Worm (Caenorhabditis elegans) whole organism, late embryonic: Measurements from ENCODE around the gene aldo-1.

ENCODE experiments used
- hlh-15 ChIP-seq: sonication (generic microtip); optimal IDR thresholded peaks from 2 replicates; lab custom pipeline; 2016; ENCODE audit warnings: missing genetic modification characterization, missing compliant biosample characterization
- nfya-1 ChIP-seq: sonication (generic microtip); optimal IDR thresholded peaks from 2 replicates; lab custom pipeline; 2017; ENCODE audit warnings: missing genetic modification characterization, mild to moderate bottlenecking, missing compliant biosample characterization, antibody characterized with exemption, moderate library complexity
- odd-2 ChIP-seq: sonication (generic microtip); optimal IDR thresholded peaks from 2 replicates; lab custom pipeline; 2017; ENCODE audit warnings: antibody characterized with exemption, mild to moderate bottlenecking, missing genetic modification characterization, missing compliant biosample characterization
- pqm-1 ChIP-seq: sonication (generic microtip); optimal IDR thresholded peaks from 2 replicates; lab custom pipeline; 2016; ENCODE audit warnings: missing genetic modification characterization, missing compliant biosample characterization

DNA sequence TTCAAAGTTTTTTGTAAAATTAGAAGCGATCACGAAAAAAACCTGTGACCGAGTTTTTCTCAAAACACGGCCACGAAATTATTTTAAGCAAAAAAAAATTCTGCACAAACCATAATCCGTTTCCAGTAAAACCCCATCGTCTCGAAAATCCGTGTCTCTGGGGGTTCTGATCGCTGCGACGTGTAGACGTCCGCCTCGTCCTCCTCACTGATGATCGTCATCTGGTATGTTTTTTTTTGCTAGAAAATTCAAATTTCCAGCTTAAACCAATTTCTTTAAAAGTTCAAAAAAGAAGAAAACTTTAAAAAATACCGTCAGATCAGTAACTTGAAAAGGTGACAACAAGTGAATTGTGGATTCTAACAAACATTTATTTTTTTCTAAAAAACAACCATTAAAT, 18.2 kb downstream of the aldo-1 start, which contains the start of gene Y76A2B.4:
- TF ChIP-seq hlh-15 (tag; lab: Kevin White, UChicago) (no peak), nfya-1 (no peak), odd-2 (tag; lab: Kevin White, UChicago) (no peak), pqm-1 (tag; lab: Kevin White, UChicago) (no peak)
